Worm (Caenorhabditis elegans) whole organism, young adult: ENCODE measurements around the gene Y105C5B.15.

ENCODE experiments used
- Y53G8AR.9 ChIP-seq: fragments of 200-800 bp; sonication (Bioruptor generic); conservative IDR thresholded peaks from 2 replicates; pipeline ENCODE4 v1.3.6; 2022; ENCODE audit warnings: missing genetic modification reagents, missing genetic modification characterization, missing compliant biosample characterization
- lsy-27 ChIP-seq: sonication (generic microtip); optimal IDR thresholded peaks from 2 replicates; lab custom pipeline; 2017; ENCODE audit warnings: missing genetic modification characterization, mild to moderate bottlenecking, missing compliant biosample characterization, antibody characterized with exemption, missing genotype, borderline replicate concordance; ENCODE audit not compliant: insufficient read depth

- TF ChIP-seq Y53G8AR.9 (GFP tag; lab: Robert Waterston, UW) = no peak
- no peak for TF ChIP-seq lsy-27 (tag; lab: Kevin White, UChicago)
Observed at ce11 chrIV:15949995-15950394, 1.7 kb upstream of the Y105C5B.15 start.
